Fruit fly (Drosophila melanogaster) whole organism, prepupa: ENCODE results near the gene Qsox4.
A peak's percentile ranks its signal among the peaks of the same experiment; 100 is the strongest.

Experiments used
- Blimp-1 ChIP-seq: fragments of 200-800 bp; sonication (Bioruptor generic); optimal IDR thresholded peaks from 3 replicates; lab custom pipeline; 2017; ENCODE audit warnings: missing biosample characterization, missing genetic modification characterization, mild to moderate bottlenecking, moderate library complexity, missing genetic modification reagents
- CG11762 ChIP-seq: fragments of 200-800 bp; sonication (Bioruptor generic); optimal IDR thresholded peaks from 3 replicates; lab custom pipeline; 2016; ENCODE audit warnings: missing biosample characterization, missing genetic modification characterization; ENCODE audit not compliant: insufficient read depth
- CG11902 ChIP-seq: fragments of 200-800 bp; sonication (Bioruptor generic); optimal IDR thresholded peaks from 3 replicates; lab custom pipeline; 2016; ENCODE audit warnings: missing biosample characterization, missing genetic modification characterization
- CG15336 ChIP-seq: fragments of 200-800 bp; sonication (Bioruptor generic); IDR thresholded peaks from 2 replicates; pipeline ENCODE4 v1.3.6; 2022; ENCODE audit warnings: missing biosample characterization, missing genetic modification characterization
- CG1621 ChIP-seq: fragments of 200-800 bp; sonication (Bioruptor generic); optimal IDR thresholded peaks from 3 replicates; lab custom pipeline; 2018; ENCODE audit warnings: missing biosample characterization, mild to moderate bottlenecking, missing genetic modification characterization
- CG31627 ChIP-seq: fragments of 200-800 bp; sonication (Bioruptor generic); optimal IDR thresholded peaks from 3 replicates; lab custom pipeline; 2016; ENCODE audit warnings: missing biosample characterization, missing genetic modification characterization
- CG4318 ChIP-seq: fragments of 200-800 bp; sonication (Bioruptor generic); optimal IDR thresholded peaks from 3 replicates; lab custom pipeline; 2017; ENCODE audit warnings: missing biosample characterization, mild to moderate bottlenecking, missing genetic modification characterization
- CG6163 ChIP-seq: fragments of 200-800 bp; sonication (Bioruptor generic); IDR thresholded peaks from 3 replicates; pipeline ENCODE4 v1.3.6; 2022; ENCODE audit warnings: missing biosample characterization, missing genetic modification characterization
- CG6276 ChIP-seq: fragments of 200-800 bp; sonication (Bioruptor generic); optimal IDR thresholded peaks from 2 replicates; lab custom pipeline; 2017; ENCODE audit warnings: missing biosample characterization, mild to moderate bottlenecking, missing genetic modification characterization
- CG6792 ChIP-seq: fragments of 200-800 bp; sonication (Bioruptor generic); optimal IDR thresholded peaks from 3 replicates; lab custom pipeline; 2016; ENCODE audit warnings: missing biosample characterization, missing genetic modification characterization
- CG6854 ChIP-seq: fragments of 200-800 bp; sonication (Bioruptor generic); optimal IDR thresholded peaks from 2 replicates; lab custom pipeline; 2017; ENCODE audit warnings: missing biosample characterization, mild to moderate bottlenecking, missing genetic modification characterization
- CG7368 ChIP-seq: fragments of 200-800 bp; sonication (Bioruptor generic); optimal IDR thresholded peaks from 3 replicates; lab custom pipeline; 2016; ENCODE audit warnings: missing biosample characterization, missing genetic modification characterization
- CG8119 ChIP-seq: fragments of 200-800 bp; sonication (Bioruptor generic); IDR thresholded peaks from 3 replicates; pipeline ENCODE4 v1.3.6; 2022; ENCODE audit warnings: missing biosample characterization, missing genetic modification characterization
- CG8319 ChIP-seq: fragments of 200-800 bp; sonication (Bioruptor generic); optimal IDR thresholded peaks from 3 replicates; lab custom pipeline; 2016; ENCODE audit warnings: missing biosample characterization, missing genetic modification characterization
- CG8632 ChIP-seq: fragments of 200-800 bp; sonication (Bioruptor generic); optimal IDR thresholded peaks from 3 replicates; lab custom pipeline; 2016; ENCODE audit warnings: missing biosample characterization, missing genetic modification characterization
- CG9139 ChIP-seq: fragments of 200-800 bp; sonication (Bioruptor generic); optimal IDR thresholded peaks from 3 replicates; lab custom pipeline; 2017; ENCODE audit warnings: missing biosample characterization, mild to moderate bottlenecking, missing genetic modification characterization
- Eip75B ChIP-seq: fragments of 200-800 bp; sonication (Bioruptor generic); optimal IDR thresholded peaks from 3 replicates; lab custom pipeline; 2016; ENCODE audit warnings: missing biosample characterization, missing genetic modification characterization
- Eip78C ChIP-seq: fragments of 200-800 bp; sonication (Bioruptor generic); peaks from one replicate; lab custom pipeline; 2016; ENCODE audit warnings: missing biosample characterization, missing genetic modification characterization
- Hr39 ChIP-seq: fragments of 200-800 bp; sonication (Bioruptor generic); optimal IDR thresholded peaks from 2 replicates; lab custom pipeline; 2016; ENCODE audit warnings: missing biosample characterization, missing genetic modification characterization
- Lpt ChIP-seq: fragments of 200-800 bp; sonication (Bioruptor generic); optimal IDR thresholded peaks from 3 replicates; lab custom pipeline; 2016; ENCODE audit warnings: missing biosample characterization, missing genetic modification characterization
- Met ChIP-seq: fragments of 200-800 bp; sonication (Bioruptor generic); optimal IDR thresholded peaks from 3 replicates; lab custom pipeline; 2016; ENCODE audit warnings: missing biosample characterization, missing genetic modification characterization
- Sox102F ChIP-seq: fragments of 200-800 bp; sonication (Bioruptor generic); optimal IDR thresholded peaks from 2 replicates; lab custom pipeline; 2016; ENCODE audit warnings: missing biosample characterization, mild to moderate bottlenecking, missing genetic modification characterization
- Sox14 ChIP-seq: fragments of 200-800 bp; sonication (Bioruptor generic); optimal IDR thresholded peaks from 3 replicates; lab custom pipeline; 2016; ENCODE audit warnings: missing biosample characterization, missing genetic modification characterization
- acj6 ChIP-seq: fragments of 200-800 bp; sonication (Bioruptor generic); optimal IDR thresholded peaks from 3 replicates; lab custom pipeline; 2016; ENCODE audit warnings: missing biosample characterization, missing genetic modification characterization
- cyc ChIP-seq: fragments of 200-800 bp; sonication (Bioruptor generic); optimal IDR thresholded peaks from 3 replicates; lab custom pipeline; 2016; ENCODE audit warnings: missing biosample characterization, missing genetic modification characterization
- dac ChIP-seq: fragments of 200-800 bp; sonication (Bioruptor generic); optimal IDR thresholded peaks from 2 replicates; lab custom pipeline; 2017; ENCODE audit warnings: missing biosample characterization, mild to moderate bottlenecking, missing genetic modification characterization
- eg ChIP-seq: fragments of 200-800 bp; sonication (Bioruptor generic); IDR thresholded peaks from 3 replicates; pipeline ENCODE4 v1.3.6; 2022; ENCODE audit warnings: missing biosample characterization, missing genetic modification characterization
- esn ChIP-seq: fragments of 200-800 bp; sonication (Bioruptor generic); optimal IDR thresholded peaks from 2 replicates; lab custom pipeline; 2016; ENCODE audit warnings: missing biosample characterization, mild to moderate bottlenecking, missing genetic modification characterization, moderate library complexity
- fd85E ChIP-seq: fragments of 200-800 bp; sonication (Bioruptor generic); optimal IDR thresholded peaks from 3 replicates; lab custom pipeline; 2016; ENCODE audit warnings: missing biosample characterization, missing genetic modification characterization
- lz ChIP-seq: fragments of 200-800 bp; sonication (Bioruptor generic); optimal IDR thresholded peaks from 3 replicates; lab custom pipeline; 2016; ENCODE audit warnings: missing biosample characterization, missing genetic modification characterization
- pdm3 ChIP-seq: fragments of 200-800 bp; sonication (Bioruptor generic); optimal IDR thresholded peaks from 3 replicates; lab custom pipeline; 2016; ENCODE audit warnings: missing biosample characterization, missing genetic modification characterization
- svp ChIP-seq: fragments of 200-800 bp; sonication (Bioruptor generic); peaks from one replicate; lab custom pipeline; 2016; ENCODE audit warnings: missing biosample characterization, missing genetic modification characterization
- topi ChIP-seq: fragments of 200-800 bp; sonication (Bioruptor generic); optimal IDR thresholded peaks from 3 replicates; lab custom pipeline; 2016; ENCODE audit warnings: missing biosample characterization, missing genetic modification characterization
- vri ChIP-seq: fragments of 200-800 bp; sonication (Bioruptor generic); optimal IDR thresholded peaks from 3 replicates; lab custom pipeline; 2016; ENCODE audit warnings: missing biosample characterization, mild to moderate bottlenecking, missing genetic modification characterization

Gene Qsox4

DNA sequence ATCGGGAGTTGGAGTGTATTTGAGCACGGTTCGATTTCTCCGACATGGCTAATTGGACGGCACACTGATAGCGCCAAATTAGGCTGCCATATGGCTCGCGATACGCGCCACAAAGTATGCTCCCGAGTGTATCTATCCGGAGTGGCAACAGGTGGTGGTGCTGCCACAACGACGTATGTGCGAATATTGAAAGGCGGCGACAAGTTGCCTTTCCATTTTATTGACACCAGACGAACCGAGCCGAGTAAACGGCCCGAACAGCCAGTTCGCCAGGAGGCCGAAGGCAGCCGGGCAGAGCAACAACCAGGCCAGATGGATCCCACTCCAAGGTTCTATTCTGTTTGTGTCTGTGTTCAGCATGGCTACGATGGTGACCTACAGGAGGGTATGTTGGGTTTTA, 3.7 kb upstream of the Qsox4 start, which contains the start of gene prt:
Gene prt, minus strand, starts transcription at position 193 of the 400 bp plus-strand sequence.
- TF ChIP-seq pdm3 (GFP tag; lab: Kevin White, UChicago) (no peak), CG4318 (no peak), CG1621 (tag; lab: Kevin White, UChicago) (no peak), CG8319 (GFP tag; lab: Kevin White, UChicago) (no peak), Sox102F (GFP tag; lab: Kevin White, UChicago) (no peak), Lpt (GFP tag; lab: Kevin White, UChicago) (no peak), lz (GFP tag; lab: Kevin White, UChicago) (no peak), vri (GFP tag; lab: Kevin White, UChicago) (no peak), eg (GFP tag; lab: Robert Waterston, UW) (no peak), CG8119 (GFP tag; lab: Robert Waterston, UW) (no peak), CG11762 (GFP tag; lab: Kevin White, UChicago) (no peak), Blimp-1 (GFP tag; lab: Kevin White, UChicago) (no peak), acj6 (GFP tag; lab: Kevin White, UChicago) (no peak), CG11902 (GFP tag; lab: Kevin White, UChicago) (no peak), CG15336 (GFP tag; lab: Robert Waterston, UW) (no peak), CG6854 (no peak), CG7368 (GFP tag; lab: Kevin White, UChicago) (no peak), CG9139 (GFP tag; lab: Kevin White, UChicago) (no peak), esn (no peak)
- TF ChIP-seq, all 60 proteins: peak for 0

DNA sequence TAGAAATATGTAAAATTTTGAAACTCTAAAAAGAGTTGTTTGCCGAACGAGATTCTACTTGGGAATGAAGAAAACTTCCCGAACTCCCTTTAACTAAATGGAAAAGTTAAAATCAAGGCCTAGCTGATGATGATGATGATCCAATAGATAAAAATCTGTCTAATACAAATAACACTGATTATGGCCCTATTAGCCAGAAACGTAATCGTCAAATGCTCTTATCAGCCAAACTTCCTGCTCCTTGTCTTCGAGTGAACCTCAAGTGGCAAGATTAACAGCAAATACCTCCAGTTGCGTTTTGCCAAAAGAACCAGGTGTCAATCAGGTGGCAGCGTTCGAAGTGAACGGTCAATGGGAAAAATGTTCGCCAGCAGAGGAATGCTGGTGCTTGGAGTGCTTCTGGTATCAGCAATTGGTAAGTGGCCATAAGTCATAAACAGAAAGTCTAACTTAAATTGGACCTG, 2.2 kb upstream of the Qsox4 start, which contains the start of the genes CG31468 and Gba1a:
Gene CG31468, minus strand, starts transcription at position 51 of the 464 bp plus-strand sequence.
Gene Gba1a, plus strand, starts transcription at position 318 of the 464 bp plus-strand sequence.
- TF ChIP-seq CG8632 (GFP tag; lab: Kevin White, UChicago) (no peak), fd85E (GFP tag; lab: Kevin White, UChicago) (no peak), vri (GFP tag; lab: Kevin White, UChicago) (peak; percentile 82)

DNA sequence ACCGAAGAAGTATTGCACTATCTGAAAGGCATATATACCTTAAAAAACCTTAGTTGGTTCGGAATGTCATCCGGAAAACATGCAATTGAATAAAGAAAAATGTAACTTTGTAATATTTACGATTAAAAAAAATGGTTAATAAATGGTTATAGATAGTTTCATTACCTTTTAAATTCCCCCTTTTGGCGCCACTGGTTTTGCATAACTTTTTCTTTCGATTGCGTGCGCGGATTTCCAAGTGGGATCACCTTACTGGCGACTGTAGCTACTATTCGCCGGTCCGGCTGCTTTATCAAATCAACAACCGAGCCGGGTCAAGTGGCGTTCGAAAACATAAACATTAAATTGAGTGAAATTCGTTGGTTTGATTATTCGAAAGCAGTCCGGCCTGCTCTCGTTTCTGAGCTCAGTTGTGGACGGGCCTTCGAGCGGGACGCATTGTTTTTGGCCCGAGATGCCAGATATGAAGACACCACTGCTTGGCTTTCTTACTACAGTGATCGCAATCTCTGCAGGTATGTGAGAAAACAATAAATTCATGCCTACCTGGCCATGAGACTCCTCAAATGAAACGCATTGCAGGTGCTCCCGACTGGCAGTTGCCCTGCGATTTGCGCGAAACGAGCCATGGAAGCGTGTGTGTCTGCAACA, 1.9 kb downstream of the Qsox4 start, which contains the start of gene Gba1b:
Gene Gba1b, plus strand, starts transcription at position 422 of the 651 bp plus-strand sequence.
- TF ChIP-seq CG31627 = peak; percentile 29
- peak; percentile 40 for TF ChIP-seq Sox102F (GFP tag; lab: Kevin White, UChicago)
- peak; percentile 32 for TF ChIP-seq topi
- peak; percentile 21 for TF ChIP-seq Met (GFP tag; lab: Kevin White, UChicago)
- TF ChIP-seq Eip78C = peak; percentile 83
- no peak for TF ChIP-seq CG6276
- peak; percentile 16 for TF ChIP-seq Hr39 (GFP tag; lab: Kevin White, UChicago)
- no peak for TF ChIP-seq CG6792 (GFP tag; lab: Kevin White, UChicago)
- TF ChIP-seq cyc (GFP tag; lab: Kevin White, UChicago) = peak; percentile 20
- TF ChIP-seq CG15336 (GFP tag; lab: Robert Waterston, UW) = no peak
- TF ChIP-seq Sox14 (GFP tag; lab: Kevin White, UChicago) = peak; percentile 15
- peak; percentile 96 for TF ChIP-seq svp (GFP tag; lab: Kevin White, UChicago)
- TF ChIP-seq lz (GFP tag; lab: Kevin White, UChicago) = peak; percentile 8

DNA sequence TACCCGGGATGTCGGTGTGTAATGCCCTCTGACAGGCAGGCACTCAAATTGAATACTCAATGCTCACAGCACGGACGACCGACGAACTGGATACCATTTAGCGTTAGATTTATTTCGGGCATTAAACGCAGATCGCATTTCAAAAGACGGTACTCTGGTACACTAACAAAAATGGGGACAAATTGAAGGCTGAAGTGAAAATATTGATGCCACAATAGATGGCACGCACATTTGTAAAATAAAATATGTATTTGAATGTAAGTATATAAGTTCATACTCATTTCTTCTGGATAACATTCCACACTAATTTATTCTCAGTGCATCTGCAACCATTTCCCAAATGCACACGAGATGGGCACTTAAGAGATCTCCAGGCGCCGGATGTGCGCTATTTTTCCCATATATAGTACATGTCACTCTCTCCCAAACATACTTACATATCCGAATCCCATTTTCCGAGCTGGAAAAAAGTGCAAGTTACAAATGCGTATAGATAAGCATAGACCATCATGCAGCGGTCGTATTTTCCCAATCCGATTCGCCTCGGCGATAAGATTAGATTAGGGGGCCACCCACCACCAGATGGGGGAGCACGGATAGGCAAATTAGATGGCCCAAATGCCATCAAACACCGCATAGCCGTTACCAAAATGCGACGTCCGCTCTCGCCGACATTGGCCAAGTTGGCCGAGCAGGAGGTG, 7.1 kb downstream of the Qsox4 start, which contains the start of gene CG10301:
Gene CG10301, plus strand, starts transcription at position 651 of the 701 bp plus-strand sequence.
- TF ChIP-seq svp (GFP tag; lab: Kevin White, UChicago) = peak; percentile 54
- no peak for TF ChIP-seq dac (GFP tag; lab: Kevin White, UChicago)
- TF ChIP-seq CG6163 (GFP tag; lab: Robert Waterston, UW) = 0 out of 3 replicates have a peak, but pooled peaks have one; percentile 16
- no peak for TF ChIP-seq CG7368 (GFP tag; lab: Kevin White, UChicago)
- TF ChIP-seq esn = no peak
- TF ChIP-seq Eip75B (GFP tag; lab: Kevin White, UChicago) = no peak
- TF ChIP-seq, all 60 proteins: peak for 2
